Fruit fly (Drosophila melanogaster) whole organism, embryonic: ENCODE results near the gene MFS9.
A peak's percentile ranks its signal among the peaks of the same experiment; 100 is the strongest.

ENCODE experiments used
- Atf-2 ChIP-seq: fragments of 200-800 bp; sonication (Bioruptor generic); optimal IDR thresholded peaks from 2 replicates; lab custom pipeline; 2016; ENCODE audit warnings: missing biosample characterization, missing genetic modification characterization
- Atf6 ChIP-seq: fragments of 200-800 bp; sonication (Bioruptor generic); IDR thresholded peaks from 2 replicates; pipeline ENCODE4 v1.3.6; 2022; ENCODE audit warnings: missing biosample characterization, missing genetic modification characterization
- CG10209 ChIP-seq: fragments of 200-800 bp; sonication (Bioruptor generic); optimal IDR thresholded peaks from 3 replicates; lab custom pipeline; 2017; ENCODE audit warnings: missing biosample characterization, mild to moderate bottlenecking, missing genetic modification characterization, missing genetic modification reagents
- CG10274 ChIP-seq: fragments of 200-800 bp; sonication (Bioruptor generic); optimal IDR thresholded peaks from 3 replicates; lab custom pipeline; 2017; ENCODE audit warnings: missing biosample characterization, mild to moderate bottlenecking, missing genetic modification characterization
- CG10654 ChIP-seq: fragments of 200-800 bp; sonication (Bioruptor generic); optimal IDR thresholded peaks from 2 replicates; lab custom pipeline; 2016; ENCODE audit warnings: missing biosample characterization, missing genetic modification characterization
- CG11247 ChIP-seq: fragments of 200-800 bp; sonication (Bioruptor generic); IDR thresholded peaks from 2 replicates; pipeline ENCODE4 v1.3.6; 2022; ENCODE audit warnings: missing biosample characterization, missing genetic modification characterization
- CG11398 ChIP-seq: fragments of 200-800 bp; sonication (Bioruptor generic); optimal IDR thresholded peaks from 2 replicates; lab custom pipeline; 2016; ENCODE audit warnings: missing biosample characterization, missing genetic modification characterization
- CG11456 ChIP-seq: fragments of 200-800 bp; sonication (Bioruptor generic); IDR thresholded peaks from 3 replicates; pipeline ENCODE4 v1.3.6; 2022; ENCODE audit warnings: missing biosample characterization, missing genetic modification characterization
- CG12659 ChIP-seq: fragments of 200-800 bp; sonication (Bioruptor generic); optimal IDR thresholded peaks from 3 replicates; lab custom pipeline; 2017; ENCODE audit warnings: mild to moderate bottlenecking, missing biosample characterization, missing genetic modification reagents, missing genetic modification characterization
- CG13296 ChIP-seq: fragments of 200-800 bp; sonication (Bioruptor generic); optimal IDR thresholded peaks from 3 replicates; lab custom pipeline; 2018; ENCODE audit warnings: missing biosample characterization, mild to moderate bottlenecking, missing genetic modification characterization
- CG18599 ChIP-seq: fragments of 200-800 bp; sonication (Bioruptor generic); optimal IDR thresholded peaks from 3 replicates; lab custom pipeline; 2017; ENCODE audit warnings: missing biosample characterization, missing genetic modification characterization, mild to moderate bottlenecking, moderate library complexity, missing genetic modification reagents
- CG2678 ChIP-seq: fragments of 200-800 bp; sonication (Bioruptor generic); optimal IDR thresholded peaks from 3 replicates; lab custom pipeline; 2019; ENCODE audit warnings: missing biosample characterization, mild to moderate bottlenecking, missing genetic modification characterization, moderate library complexity
- CG30403 ChIP-seq: fragments of 200-800 bp; sonication (Bioruptor generic); optimal IDR thresholded peaks from 3 replicates; lab custom pipeline; 2016; ENCODE audit warnings: missing biosample characterization, missing genetic modification characterization
- CG3281 ChIP-seq: fragments of 200-800 bp; sonication (Bioruptor generic); optimal IDR thresholded peaks from 3 replicates; lab custom pipeline; 2017; ENCODE audit warnings: missing biosample characterization, mild to moderate bottlenecking, missing genetic modification characterization
- CG34376 ChIP-seq: fragments of 200-800 bp; sonication (Bioruptor generic); optimal IDR thresholded peaks from 2 replicates; lab custom pipeline; 2018; ENCODE audit warnings: missing biosample characterization, mild to moderate bottlenecking, missing genetic modification characterization
- CG34422 ChIP-seq: fragments of 200-800 bp; sonication (Bioruptor generic); IDR thresholded peaks from 3 replicates; pipeline ENCODE4 v1.3.6; 2022; ENCODE audit warnings: missing biosample characterization, missing genetic modification characterization
- CG6175 ChIP-seq: fragments of 200-800 bp; sonication (Bioruptor generic); IDR thresholded peaks from 3 replicates; pipeline ENCODE4 v1.3.6; 2022; ENCODE audit warnings: missing biosample characterization, missing genetic modification characterization
- CG6683 ChIP-seq: fragments of 200-800 bp; sonication (Bioruptor generic); optimal IDR thresholded peaks from 2 replicates; lab custom pipeline; 2017; ENCODE audit warnings: missing biosample characterization, mild to moderate bottlenecking, missing genetic modification characterization, missing genetic modification reagents
- CG6765 ChIP-seq: fragments of 200-800 bp; sonication (Bioruptor generic); optimal IDR thresholded peaks from 3 replicates; lab custom pipeline; 2017; ENCODE audit warnings: missing biosample characterization, mild to moderate bottlenecking, missing genetic modification characterization
- CG7987 ChIP-seq: fragments of 200-800 bp; sonication (Bioruptor generic); optimal IDR thresholded peaks from 2 replicates; lab custom pipeline; 2018; ENCODE audit warnings: missing biosample characterization, mild to moderate bottlenecking, missing genetic modification characterization, moderate library complexity
- CG9215 ChIP-seq: fragments of 200-800 bp; sonication (Bioruptor generic); IDR thresholded peaks from 2 replicates; pipeline ENCODE4 v1.3.6; 2022; ENCODE audit warnings: missing biosample characterization, missing genetic modification characterization
- CG9876 ChIP-seq: fragments of 200-800 bp; sonication (Bioruptor generic); optimal IDR thresholded peaks from 2 replicates; lab custom pipeline; 2016; ENCODE audit warnings: missing biosample characterization, missing genetic modification characterization
- Dbx ChIP-seq: fragments of 200-800 bp; sonication (Bioruptor generic); IDR thresholded peaks from 3 replicates; pipeline ENCODE4 v1.3.6; 2022; ENCODE audit warnings: missing biosample characterization, missing genetic modification characterization
- Eip74EF ChIP-seq, 2 experiments: fragments of 200-800 bp in 1 of 2; fragments of >200 bp in 1 of 2; sonication (Bioruptor generic) in 1 of 2; optimal IDR thresholded peaks; 2 replicates each; lab custom pipeline; 2017 to 2019; ENCODE audit warnings: missing biosample characterization in 2 of 2, missing genetic modification characterization in 2 of 2, mild to moderate bottlenecking in 1 of 2, moderate library complexity in 1 of 2
- Meics ChIP-seq: fragments of 200-800 bp; sonication (Bioruptor generic); optimal IDR thresholded peaks from 2 replicates; lab custom pipeline; 2017; ENCODE audit warnings: missing biosample characterization, mild to moderate bottlenecking, missing genetic modification characterization
- Mrtf ChIP-seq: fragments of 200-800 bp; sonication (Bioruptor generic); IDR thresholded peaks from 3 replicates; pipeline ENCODE4 v1.3.6; 2022; ENCODE audit warnings: missing biosample characterization, missing genetic modification characterization
- PHDP ChIP-seq: fragments of 200-800 bp; sonication (Bioruptor generic); optimal IDR thresholded peaks from 3 replicates; lab custom pipeline; 2018; ENCODE audit warnings: missing biosample characterization, mild to moderate bottlenecking, missing genetic modification characterization, moderate library complexity
- amos ChIP-seq: fragments of 200-800 bp; sonication (Bioruptor generic); IDR thresholded peaks from 2 replicates; pipeline ENCODE4 v1.3.6; 2022; ENCODE audit warnings: missing biosample characterization, missing genetic modification characterization; ENCODE audit not compliant: partially characterized antibody
- ara ChIP-seq: fragments of 200-800 bp; sonication (Bioruptor generic); IDR thresholded peaks from 2 replicates; pipeline ENCODE4 v1.3.6; 2022; ENCODE audit warnings: missing biosample characterization, missing genetic modification characterization
- caup ChIP-seq: fragments of 200-800 bp; sonication (Bioruptor generic); optimal IDR thresholded peaks from 3 replicates; lab custom pipeline; 2017; ENCODE audit warnings: missing biosample characterization, mild to moderate bottlenecking, missing genetic modification characterization, moderate library complexity; ENCODE audit not compliant: severe bottlenecking
- ftz-f1 ChIP-seq: fragments of 200-800 bp; sonication (Bioruptor generic); optimal IDR thresholded peaks from 2 replicates; lab custom pipeline; 2016; ENCODE audit warnings: missing biosample characterization, missing genetic modification characterization
- gfzf ChIP-seq: fragments of 200-800 bp; sonication (Bioruptor generic); optimal IDR thresholded peaks from 2 replicates; lab custom pipeline; 2016; ENCODE audit warnings: missing biosample characterization, mild to moderate bottlenecking, missing genetic modification characterization, moderate library complexity
- hth ChIP-seq: fragments of >200 bp; optimal IDR thresholded peaks from 2 replicates; lab custom pipeline; 2017; ENCODE audit warnings: inconsistent platforms
- knrl ChIP-seq: fragments of 200-800 bp; sonication (Bioruptor generic); IDR thresholded peaks from 3 replicates; pipeline ENCODE4 v1.3.6; 2022; ENCODE audit warnings: missing biosample characterization, missing genetic modification characterization; ENCODE audit not compliant: partially characterized antibody
- nerfin-2 ChIP-seq: fragments of 200-800 bp; sonication (Bioruptor generic); IDR thresholded peaks from 2 replicates; pipeline ENCODE4 v1.3.6; 2022; ENCODE audit warnings: missing biosample characterization, missing genetic modification characterization; ENCODE audit not compliant: partially characterized antibody
- nmo ChIP-seq: fragments of 200-800 bp; sonication (Bioruptor generic); optimal IDR thresholded peaks from 2 replicates; lab custom pipeline; 2018; ENCODE audit warnings: missing biosample characterization, mild to moderate bottlenecking, missing genetic modification characterization, moderate library complexity
- pan ChIP-seq, 4 experiments: fragments of >200 bp in 3 of 4; fragments of 200-800 bp in 1 of 4; sonication (Bioruptor generic) in 1 of 4; optimal IDR thresholded peaks in 3 of 4; IDR thresholded peaks in 1 of 4; 2 replicates each; pipeline versions ENCODE4 v1.3.6 to Lab custom; 2017 to 2022; ENCODE audit warnings: missing biosample characterization in 2 of 4, missing genetic modification characterization in 2 of 4, mixed read lengths in 1 of 4
- psq ChIP-seq: fragments of 200-800 bp; sonication (Bioruptor generic); optimal IDR thresholded peaks from 2 replicates; lab custom pipeline; 2017; ENCODE audit warnings: missing biosample characterization, missing genetic modification characterization
- pzg ChIP-seq: fragments of 200-800 bp; sonication (Bioruptor generic); optimal IDR thresholded peaks from 3 replicates; lab custom pipeline; 2018; ENCODE audit warnings: missing biosample characterization, mild to moderate bottlenecking, missing genetic modification characterization, moderate library complexity
- sc ChIP-seq, 3 experiments: fragments of >200 bp in 2 of 3; fragments of 200-800 bp in 1 of 3; sonication (Bioruptor generic) in 1 of 3; optimal IDR thresholded peaks; 2 replicates in 2 of 3; 3 replicates in 1 of 3; lab custom pipeline; 2017; ENCODE audit warnings: mild to moderate bottlenecking in 1 of 3, missing biosample characterization in 1 of 3, missing genetic modification characterization in 1 of 3, missing genetic modification reagents in 1 of 3
- seq ChIP-seq: fragments of 200-800 bp; sonication (Bioruptor generic); IDR thresholded peaks from 2 replicates; pipeline ENCODE4 v1.3.6; 2022; ENCODE audit warnings: missing biosample characterization, missing genetic modification characterization
- sim ChIP-seq: fragments of 200-800 bp; sonication (Bioruptor generic); IDR thresholded peaks from 2 replicates; pipeline ENCODE4 v1.3.6; 2022; ENCODE audit warnings: missing biosample characterization, missing genetic modification characterization
- sob ChIP-seq: fragments of 200-800 bp; sonication (Bioruptor generic); IDR thresholded peaks from 2 replicates; pipeline ENCODE4 v1.3.6; 2022; ENCODE audit warnings: missing biosample characterization, missing genetic modification characterization
- sqz ChIP-seq: fragments of 200-800 bp; sonication (Bioruptor generic); optimal IDR thresholded peaks from 3 replicates; lab custom pipeline; 2018; ENCODE audit warnings: missing biosample characterization, mild to moderate bottlenecking, missing genetic modification characterization
- stwl ChIP-seq: fragments of 200-800 bp; sonication (Bioruptor generic); optimal IDR thresholded peaks from 3 replicates; lab custom pipeline; 2018; ENCODE audit warnings: missing biosample characterization, mild to moderate bottlenecking, missing genetic modification characterization, moderate library complexity
- tx ChIP-seq: fragments of 200-800 bp; sonication (Bioruptor generic); optimal IDR thresholded peaks from 2 replicates; lab custom pipeline; 2016; ENCODE audit warnings: missing biosample characterization, missing genetic modification characterization
- zen ChIP-seq: fragments of 200-800 bp; sonication (Bioruptor generic); optimal IDR thresholded peaks from 3 replicates; lab custom pipeline; 2018; ENCODE audit warnings: missing biosample characterization, mild to moderate bottlenecking, missing genetic modification characterization, moderate library complexity

Gene MFS9

dm6 chr3R:20549855-20550603 is 37.8 kb upstream of the MFS9 start (continued):
- no peak for TF ChIP-seq CG9876
- peak; percentile 88 for TF ChIP-seq PHDP (tag; lab: Kevin White, UChicago)
- peak; percentile 78 for TF ChIP-seq Mrtf (GFP tag; lab: Robert Waterston, UW)
- no peak for TF ChIP-seq tx (GFP tag; lab: Kevin White, UChicago)
- no peak for TF ChIP-seq ftz-f1 (GFP tag; lab: Kevin White, UChicago)
- TF ChIP-seq CG10209 (GFP tag; lab: Kevin White, UChicago), result peak; percentile 86
- TF ChIP-seq gfzf, result no peak
- no peak for TF ChIP-seq pan (optimal IDR thresholded peaks at IDR 0.05; lab: Kevin White, UChicago)
- TF ChIP-seq pan (GFP tag; optimal IDR thresholded peaks at IDR 0.05 in 1 of 2, IDR thresholded peaks at IDR 0.05 in 1 of 2), result peak in 1 of 2 experiments; percentile 77
- TF ChIP-seq zen (tag; lab: Kevin White, UChicago), result peak; percentile 64
- peak; percentile 86 for TF ChIP-seq caup
- peak; percentile 90 for TF ChIP-seq Dbx (GFP tag; lab: Robert Waterston, UW)
- TF ChIP-seq nerfin-2 (GFP tag; lab: Robert Waterston, UW), result no peak
- TF ChIP-seq seq (GFP tag; lab: Robert Waterston, UW), result peak; percentile 72
- 0 out of 3 replicates have a peak, but pooled peaks have one; percentile 22 for TF ChIP-seq knrl (GFP tag; lab: Robert Waterston, UW)
- TF ChIP-seq Atf-2 (GFP tag; lab: Kevin White, UChicago), result no peak
- no peak for TF ChIP-seq CG11398 (GFP tag; lab: Kevin White, UChicago)
- TF ChIP-seq amos (GFP tag; lab: Robert Waterston, UW), result peak; percentile 32; the same call in 1 of the 2 replicates
- TF ChIP-seq sqz, result peak; percentile 69
- TF ChIP-seq CG9215 (GFP tag; lab: Robert Waterston, UW), result peak; percentile 74
- peak; percentile 69 for TF ChIP-seq psq (GFP tag; lab: Kevin White, UChicago)
- peak; percentile 84 for TF ChIP-seq CG10654 (GFP tag; lab: Kevin White, UChicago)
- peak; percentile 81 for TF ChIP-seq CG30403 (GFP tag; lab: Kevin White, UChicago)
- TF ChIP-seq CG6683 (GFP tag; lab: Kevin White, UChicago), result peak; percentile 66
- peak; percentile 76 for TF ChIP-seq CG11247
- peak; percentile 84 for TF ChIP-seq ara
- TF ChIP-seq CG6175 (GFP tag; lab: Robert Waterston, UW), result peak; percentile 64; the same call in 1 of the 3 replicates
- peak; percentile 76 for TF ChIP-seq CG10274 (GFP tag; lab: Kevin White, UChicago)
- TF ChIP-seq sc (optimal IDR thresholded peaks at IDR 0.05; lab: Kevin White, UChicago), result no peak
- peak; percentile 84 for TF ChIP-seq sc (GFP tag; optimal IDR thresholded peaks at IDR 0.05; lab: Kevin White, UChicago)
- peak; percentile 73 for TF ChIP-seq CG13296
- TF ChIP-seq CG12659 (GFP tag; lab: Kevin White, UChicago), result peak; percentile 85
- TF ChIP-seq sob, result peak; percentile 84
- peak; percentile 78; the same call in 2 of the 3 replicates for TF ChIP-seq CG11456 (GFP tag; lab: Robert Waterston, UW)
- peak; percentile 92 for TF ChIP-seq CG18599 (GFP tag; lab: Kevin White, UChicago)
- peak; percentile 80 for TF ChIP-seq CG6765 (GFP tag; lab: Kevin White, UChicago)
- peak; percentile 69 for TF ChIP-seq CG34422
- TF ChIP-seq hth (lab: Kevin White, UChicago), result no peak
- TF ChIP-seq Eip74EF (GFP tag; optimal IDR thresholded peaks at IDR 0.05; lab: Kevin White, UChicago), result peak in 1 of 2 experiments; percentile 64
- peak; percentile 90 for TF ChIP-seq nmo
- peak; percentile 47 for TF ChIP-seq CG7987
- TF ChIP-seq sim (GFP tag; lab: Robert Waterston, UW), result peak; percentile 63
- TF ChIP-seq pzg (GFP tag; lab: Kevin White, UChicago), result no peak
- TF ChIP-seq stwl, result peak; percentile 4
- peak; percentile 87 for TF ChIP-seq Atf6
- TF ChIP-seq CG34376, result peak; percentile 69
- TF ChIP-seq CG2678 (tag; lab: Kevin White, UChicago), result peak; percentile 93
- TF ChIP-seq Meics (GFP tag; lab: Kevin White, UChicago), result peak; percentile 88
- peak; percentile 87 for TF ChIP-seq CG3281 (GFP tag; lab: Kevin White, UChicago)
